Fruit fly (Drosophila melanogaster) whole organism, embryonic: ENCODE results near the gene CG7914.

ENCODE experiments used
- CG14710 ChIP-seq: fragments of 200-800 bp; sonication (Bioruptor generic); optimal IDR thresholded peaks from 3 replicates; lab custom pipeline; 2019; ENCODE audit warnings: missing biosample characterization, mild to moderate bottlenecking, missing genetic modification characterization, moderate library complexity
- CG14860 ChIP-seq: fragments of 200-800 bp; sonication (Bioruptor generic); IDR thresholded peaks from 3 replicates; pipeline ENCODE4 v1.3.6; 2022; ENCODE audit warnings: missing biosample characterization, missing genetic modification characterization; ENCODE audit not compliant: partially characterized antibody
- CG15269 ChIP-seq: fragments of 200-800 bp; sonication (Bioruptor generic); optimal IDR thresholded peaks from 2 replicates; lab custom pipeline; 2018; ENCODE audit warnings: missing biosample characterization, mild to moderate bottlenecking, missing genetic modification characterization, moderate library complexity
- CG15479 ChIP-seq: fragments of 200-800 bp; sonication (Bioruptor generic); optimal IDR thresholded peaks from 3 replicates; lab custom pipeline; 2019; ENCODE audit warnings: missing biosample characterization, mild to moderate bottlenecking, missing genetic modification characterization, moderate library complexity
- CG17829 ChIP-seq: fragments of 200-800 bp; optimal IDR thresholded peaks from 2 replicates; lab custom pipeline; 2019; ENCODE audit warnings: missing biosample characterization, mild to moderate bottlenecking, missing genetic modification characterization, moderate library complexity
- CG2199 ChIP-seq: fragments of 200-800 bp; sonication (Bioruptor generic); IDR thresholded peaks from 3 replicates; pipeline ENCODE4 v1.3.6; 2022; ENCODE audit warnings: missing biosample characterization, missing genetic modification characterization
- CG2875 ChIP-seq: fragments of 200-800 bp; sonication (Bioruptor generic); optimal IDR thresholded peaks from 2 replicates; lab custom pipeline; 2017; ENCODE audit warnings: missing biosample characterization, mild to moderate bottlenecking, missing genetic modification characterization, missing genetic modification reagents
- CG3163 ChIP-seq: fragments of 200-800 bp; sonication (Bioruptor generic); optimal IDR thresholded peaks from 3 replicates; lab custom pipeline; 2016; ENCODE audit warnings: missing biosample characterization, missing genetic modification characterization
- CG34422 ChIP-seq: fragments of 200-800 bp; sonication (Bioruptor generic); IDR thresholded peaks from 3 replicates; pipeline ENCODE4 v1.3.6; 2022; ENCODE audit warnings: missing biosample characterization, missing genetic modification characterization
- CG4328 ChIP-seq: fragments of 200-800 bp; sonication (Bioruptor generic); optimal IDR thresholded peaks from 3 replicates; lab custom pipeline; 2017; ENCODE audit warnings: missing biosample characterization, missing genetic modification reagents, missing genetic modification characterization
- CG4854 ChIP-seq: fragments of 200-800 bp; sonication (Bioruptor generic); optimal IDR thresholded peaks from 2 replicates; lab custom pipeline; 2016; ENCODE audit warnings: missing biosample characterization, missing genetic modification characterization, inconsistent platforms
- CG5180 ChIP-seq: fragments of 200-800 bp; sonication (Bioruptor generic); optimal IDR thresholded peaks from 3 replicates; lab custom pipeline; 2017; ENCODE audit warnings: missing biosample characterization, missing genetic modification characterization, mild to moderate bottlenecking, moderate library complexity, missing genetic modification reagents
- CG6813 ChIP-seq: fragments of 200-800 bp; sonication (Bioruptor generic); optimal IDR thresholded peaks from 2 replicates; lab custom pipeline; 2017; ENCODE audit warnings: missing biosample characterization, missing genetic modification characterization, mild to moderate bottlenecking, moderate library complexity, missing genetic modification reagents
- CG7928 ChIP-seq: fragments of 200-800 bp; sonication (Bioruptor generic); optimal IDR thresholded peaks from 2 replicates; lab custom pipeline; 2017; ENCODE audit warnings: missing biosample characterization, mild to moderate bottlenecking, missing genetic modification characterization
- CG7963 ChIP-seq: fragments of 200-800 bp; sonication (Bioruptor generic); IDR thresholded peaks from 3 replicates; pipeline ENCODE4 v1.3.6; 2022; ENCODE audit warnings: missing biosample characterization, missing genetic modification characterization; ENCODE audit not compliant: partially characterized antibody
- Dll ChIP-seq: fragments of 200-800 bp; sonication (Bioruptor generic); IDR thresholded peaks from 4 replicates; pipeline ENCODE4 v1.3.6; 2022; ENCODE audit warnings: missing biosample characterization, missing genetic modification characterization; ENCODE audit not compliant: partially characterized antibody
- Drgx ChIP-seq: fragments of 200-800 bp; sonication (Bioruptor generic); IDR thresholded peaks from 2 replicates; pipeline ENCODE4 v1.3.6; 2022; ENCODE audit warnings: missing biosample characterization, missing genetic modification characterization
- Eip74EF ChIP-seq, 2 experiments: fragments of 200-800 bp in 1 of 2; fragments of >200 bp in 1 of 2; sonication (Bioruptor generic) in 1 of 2; optimal IDR thresholded peaks; 2 replicates each; lab custom pipeline; 2017 to 2019; ENCODE audit warnings: missing biosample characterization in 2 of 2, missing genetic modification characterization in 2 of 2, mild to moderate bottlenecking in 1 of 2, moderate library complexity in 1 of 2
- Elba2 ChIP-seq: fragments of 200-800 bp; sonication (Bioruptor generic); optimal IDR thresholded peaks from 3 replicates; lab custom pipeline; 2016; ENCODE audit warnings: missing biosample characterization, missing genetic modification characterization
- H2.0 ChIP-seq: fragments of 200-800 bp; sonication (Bioruptor generic); IDR thresholded peaks from 2 replicates; pipeline ENCODE4 v1.3.6; 2022; ENCODE audit warnings: missing biosample characterization, missing genetic modification characterization
- HLH4C ChIP-seq: fragments of 200-800 bp; sonication (Bioruptor generic); IDR thresholded peaks from 3 replicates; pipeline ENCODE4 v1.3.6; 2022; ENCODE audit warnings: missing biosample characterization, missing genetic modification characterization; ENCODE audit not compliant: partially characterized antibody
- HLH54F ChIP-seq: fragments of 200-800 bp; sonication (Bioruptor generic); optimal IDR thresholded peaks from 3 replicates; lab custom pipeline; 2016; ENCODE audit warnings: missing biosample characterization, missing genetic modification characterization
- HLHmδ ChIP-seq: fragments of 200-800 bp; sonication (Bioruptor generic); optimal IDR thresholded peaks from 2 replicates; lab custom pipeline; 2018; ENCODE audit warnings: missing biosample characterization, mild to moderate bottlenecking, missing genetic modification characterization, moderate library complexity
- Jarid2 ChIP-seq: fragments of 200-800 bp; sonication (Bioruptor generic); optimal IDR thresholded peaks from 3 replicates; lab custom pipeline; 2017; ENCODE audit warnings: mild to moderate bottlenecking, missing biosample characterization, missing genetic modification reagents, missing genetic modification characterization
- Med ChIP-seq: fragments of 200-800 bp; sonication (Bioruptor generic); peaks from one replicate; lab custom pipeline; 2016; ENCODE audit warnings: missing biosample characterization, missing genetic modification characterization, mild to moderate bottlenecking, inconsistent platforms, moderate library complexity
- NFAT ChIP-seq: fragments of 200-800 bp; sonication (Bioruptor generic); IDR thresholded peaks from 2 replicates; pipeline ENCODE4 v1.3.6; 2022; ENCODE audit warnings: missing biosample characterization, missing genetic modification characterization
- Nf-YB ChIP-seq: fragments of 200-800 bp; sonication (Bioruptor generic); optimal IDR thresholded peaks from 3 replicates; lab custom pipeline; 2019; ENCODE audit warnings: missing biosample characterization, mild to moderate bottlenecking, missing genetic modification characterization, moderate library complexity
- Optix ChIP-seq: fragments of 200-800 bp; sonication (Bioruptor generic); IDR thresholded peaks from 3 replicates; pipeline ENCODE4 v1.3.6; 2022; ENCODE audit warnings: missing biosample characterization, missing genetic modification characterization
- Ravus ChIP-seq: fragments of 200-800 bp; sonication (Bioruptor generic); IDR thresholded peaks from 2 replicates; pipeline ENCODE4 v1.3.6; 2022; ENCODE audit warnings: missing biosample characterization, missing genetic modification characterization
- Trl ChIP-seq, 3 experiments: fragments of >200 bp in 2 of 3; fragments of 200-800 bp in 1 of 3; sonication (Bioruptor generic) in 1 of 3; optimal IDR thresholded peaks; 2 replicates in 1 of 3; 3 replicates in 2 of 3; lab custom pipeline; 2016 to 2017; ENCODE audit warnings: missing biosample characterization in 1 of 3, missing genetic modification characterization in 1 of 3
- Xrp1 ChIP-seq: fragments of 200-800 bp; sonication (Bioruptor generic); IDR thresholded peaks from 2 replicates; pipeline ENCODE4 v1.3.6; 2022; ENCODE audit warnings: missing biosample characterization, missing genetic modification characterization
- ara ChIP-seq: fragments of 200-800 bp; sonication (Bioruptor generic); IDR thresholded peaks from 2 replicates; pipeline ENCODE4 v1.3.6; 2022; ENCODE audit warnings: missing biosample characterization, missing genetic modification characterization
- br ChIP-seq: fragments of >200 bp; optimal IDR thresholded peaks from 2 replicates; lab custom pipeline; 2017
- emc ChIP-seq: fragments of 200-800 bp; sonication (Bioruptor generic); optimal IDR thresholded peaks from 2 replicates; lab custom pipeline; 2016; ENCODE audit warnings: missing biosample characterization, missing genetic modification characterization
- fd96Cb ChIP-seq: fragments of 200-800 bp; sonication (Bioruptor generic); optimal IDR thresholded peaks from 2 replicates; lab custom pipeline; 2018; ENCODE audit warnings: missing biosample characterization, mild to moderate bottlenecking, missing genetic modification characterization, moderate library complexity
- grn ChIP-seq: fragments of 200-800 bp; sonication (Bioruptor generic); optimal IDR thresholded peaks from 3 replicates; lab custom pipeline; 2017; ENCODE audit warnings: missing biosample characterization, missing genetic modification characterization
- insv ChIP-seq, 2 experiments: fragments of 200-800 bp; sonication (Bioruptor generic); optimal IDR thresholded peaks; 3 replicates each; lab custom pipeline; 2016 to 2018; ENCODE audit warnings: missing biosample characterization in 2 of 2, missing genetic modification characterization in 2 of 2
- jumu ChIP-seq: fragments of 200-800 bp; sonication (Bioruptor generic); optimal IDR thresholded peaks from 3 replicates; lab custom pipeline; 2016; ENCODE audit warnings: missing biosample characterization, missing genetic modification characterization
- lola ChIP-seq, 3 experiments: fragments of >200 bp in 2 of 3; fragments of 200-800 bp in 1 of 3; sonication (Bioruptor generic) in 1 of 3; optimal IDR thresholded peaks; 2 replicates each; lab custom pipeline; 2017 to 2019; ENCODE audit warnings: missing biosample characterization in 3 of 3, missing genetic modification characterization in 3 of 3, mild to moderate bottlenecking in 1 of 3, moderate library complexity in 1 of 3
- nom ChIP-seq: fragments of 200-800 bp; sonication (Bioruptor generic); optimal IDR thresholded peaks from 2 replicates; lab custom pipeline; 2017; ENCODE audit warnings: missing biosample characterization, missing genetic modification characterization, mild to moderate bottlenecking, moderate library complexity, missing genetic modification reagents
- odd ChIP-seq: fragments of 200-800 bp; sonication (Bioruptor generic); optimal IDR thresholded peaks from 2 replicates; lab custom pipeline; 2017; ENCODE audit warnings: missing biosample characterization, mild to moderate bottlenecking, missing genetic modification characterization
- pan ChIP-seq, 4 experiments: fragments of >200 bp in 3 of 4; fragments of 200-800 bp in 1 of 4; sonication (Bioruptor generic) in 1 of 4; optimal IDR thresholded peaks in 3 of 4; IDR thresholded peaks in 1 of 4; 2 replicates each; pipeline versions ENCODE4 v1.3.6 to Lab custom; 2017 to 2022; ENCODE audit warnings: missing biosample characterization in 2 of 4, missing genetic modification characterization in 2 of 4, mixed read lengths in 1 of 4
- shn ChIP-seq: fragments of 200-800 bp; sonication (Bioruptor generic); optimal IDR thresholded peaks from 3 replicates; lab custom pipeline; 2016; ENCODE audit warnings: missing biosample characterization, missing genetic modification characterization
- so ChIP-seq: fragments of 200-800 bp; sonication (Bioruptor generic); IDR thresholded peaks from 3 replicates; pipeline ENCODE4 v1.3.6; 2022; ENCODE audit warnings: missing biosample characterization, missing genetic modification characterization
- sug ChIP-seq: fragments of 200-800 bp; optimal IDR thresholded peaks from 2 replicates; lab custom pipeline; 2019; ENCODE audit warnings: missing biosample characterization, mild to moderate bottlenecking, missing genetic modification characterization, moderate library complexity
- vvl ChIP-seq: fragments of 200-800 bp; sonication (Bioruptor generic); IDR thresholded peaks from 2 replicates; pipeline ENCODE4 v1.3.6; 2022; ENCODE audit warnings: missing biosample characterization, missing genetic modification characterization
- zf30C ChIP-seq: fragments of 200-800 bp; sonication (Bioruptor generic); optimal IDR thresholded peaks from 3 replicates; lab custom pipeline; 2018; ENCODE audit warnings: missing biosample characterization, mild to moderate bottlenecking, missing genetic modification characterization
- zfh1 ChIP-seq: fragments of 200-800 bp; sonication (Bioruptor generic); IDR thresholded peaks from 3 replicates; pipeline ENCODE4 v1.3.6; 2022; ENCODE audit warnings: missing biosample characterization, missing genetic modification characterization

The CG7914 gene

DNA sequence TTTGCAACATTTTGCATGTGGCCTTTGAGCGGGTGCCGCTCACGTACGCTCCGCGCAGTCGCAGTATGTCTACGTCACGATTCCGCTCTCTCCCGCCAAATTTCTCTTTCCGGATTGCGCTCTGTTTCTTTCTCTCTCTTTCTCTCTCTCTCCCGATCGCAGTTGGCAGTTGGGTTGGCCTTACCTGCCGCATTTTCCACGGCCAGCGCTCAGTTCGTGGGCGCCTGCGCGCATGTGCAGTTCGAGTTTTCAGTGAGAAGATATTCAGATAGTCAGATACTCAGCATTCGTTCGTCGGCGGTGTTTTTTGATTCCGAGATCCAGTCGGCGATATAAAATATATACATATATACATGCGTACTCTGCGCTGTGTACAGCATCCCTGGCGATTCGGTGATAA lies 27.2 kb upstream of the CG7914 start, which contains the start of gene CG7884:
CG7884 (plus strand) TSS at position 208 of the 400 bp plus-strand sequence.
- TF ChIP-seq CG14710, result no peak
- TF ChIP-seq CG4854, result no peak
- 0 out of 2 replicates have a peak, but pooled peaks have one; percentile 13 for TF ChIP-seq Drgx (GFP tag; lab: Robert Waterston, UW)
- no peak for TF ChIP-seq CG4328 (GFP tag; lab: Kevin White, UChicago)
- TF ChIP-seq CG5180 (GFP tag; lab: Kevin White, UChicago), result no peak
- no peak for TF ChIP-seq fd96Cb (tag; lab: Kevin White, UChicago)
- TF ChIP-seq jumu (GFP tag; lab: Kevin White, UChicago), result no peak
- TF ChIP-seq ara, result 0 out of 2 replicates have a peak, but pooled peaks have one; percentile 14
- 0 out of 3 replicates have a peak, but pooled peaks have one; percentile 12 for TF ChIP-seq Optix (GFP tag; lab: Robert Waterston, UW)
- 0 out of 3 replicates have a peak, but pooled peaks have one; percentile 53 for TF ChIP-seq CG2199
- peak; percentile 96 for TF ChIP-seq CG15479
- TF ChIP-seq CG7963 (GFP tag; lab: Robert Waterston, UW), result 0 out of 3 replicates have a peak, but pooled peaks have one; percentile 5
- no peak for TF ChIP-seq insv (GFP tag; optimal IDR thresholded peaks at IDR 0.05; lab: Kevin White, UChicago)
- TF ChIP-seq CG7928 (GFP tag; lab: Kevin White, UChicago), result no peak
- no peak for TF ChIP-seq Nf-YB
- peak; percentile 29 to 91 for TF ChIP-seq Trl (optimal IDR thresholded peaks at IDR 0.05; lab: Kevin White, UChicago)
- no peak for TF ChIP-seq Trl (GFP tag; optimal IDR thresholded peaks at IDR 0.05; lab: Kevin White, UChicago)
- no peak for TF ChIP-seq zf30C (GFP tag; lab: Kevin White, UChicago)
- TF ChIP-seq CG3163, result no peak
- TF ChIP-seq Jarid2 (GFP tag; lab: Kevin White, UChicago), result peak; percentile 64
- no peak for TF ChIP-seq shn
- TF ChIP-seq odd (GFP tag; lab: Kevin White, UChicago), result no peak
- TF ChIP-seq CG6813, result no peak
- TF ChIP-seq emc (GFP tag; lab: Kevin White, UChicago), result no peak
- TF ChIP-seq Xrp1 (GFP tag; lab: Robert Waterston, UW), result 0 out of 2 replicates have a peak, but pooled peaks have one; percentile 23
- no peak for TF ChIP-seq Elba2 (GFP tag; lab: Kevin White, UChicago)
- peak; percentile 24 for TF ChIP-seq nom (GFP tag; lab: Kevin White, UChicago)
- no peak for TF ChIP-seq CG15269 (tag; lab: Kevin White, UChicago)
- TF ChIP-seq CG17829, result peak; percentile 7
- TF ChIP-seq Dll (GFP tag; lab: Robert Waterston, UW), result peak; percentile 43; the same call in 1 of the 4 replicates
- TF ChIP-seq Ravus, result no peak
- no peak for TF ChIP-seq NFAT (GFP tag; lab: Robert Waterston, UW)
- no peak for TF ChIP-seq HLH54F (GFP tag; lab: Kevin White, UChicago)
- TF ChIP-seq grn, result peak; percentile 49
- TF ChIP-seq CG34422, result 0 out of 3 replicates have a peak, but pooled peaks have one; percentile 56
- TF ChIP-seq so (GFP tag; lab: Robert Waterston, UW), result no peak
- no peak for TF ChIP-seq lola (GFP tag; optimal IDR thresholded peaks at IDR 0.05; lab: Kevin White, UChicago)
- peak; percentile 27 for TF ChIP-seq HLHmδ (GFP tag; lab: Kevin White, UChicago)
- 0 out of 3 replicates have a peak, but pooled peaks have one; percentile 38 for TF ChIP-seq zfh1 (GFP tag; lab: Robert Waterston, UW)
- peak; percentile 19; the same call in 1 of the 2 replicates for TF ChIP-seq vvl (GFP tag; lab: Robert Waterston, UW)
- no peak for TF ChIP-seq br (lab: Kevin White, UChicago)
- 0 out of 3 replicates have a peak, but pooled peaks have one; percentile 11 for TF ChIP-seq CG14860 (GFP tag; lab: Robert Waterston, UW)
- TF ChIP-seq Med (GFP tag; lab: Kevin White, UChicago), result peak; percentile 39
- TF ChIP-seq H2.0 (GFP tag; lab: Robert Waterston, UW), result no peak
- TF ChIP-seq sug, result no peak
- no peak for TF ChIP-seq CG2875 (GFP tag; lab: Kevin White, UChicago)
- 0 out of 3 replicates have a peak, but pooled peaks have one; percentile 9 for TF ChIP-seq HLH4C (GFP tag; lab: Robert Waterston, UW)
- no peak for TF ChIP-seq pan (optimal IDR thresholded peaks at IDR 0.05; lab: Kevin White, UChicago)
- TF ChIP-seq pan (GFP tag; optimal IDR thresholded peaks at IDR 0.05 in 1 of 2, IDR thresholded peaks at IDR 0.05 in 1 of 2), result no peak
- peak in 1 of 2 experiments; percentile 1 for TF ChIP-seq Eip74EF (GFP tag; optimal IDR thresholded peaks at IDR 0.05; lab: Kevin White, UChicago)
